Worm (Caenorhabditis elegans) whole organism, L3 larva: ENCODE results near the gene F17H10.2.

ENCODE experiments used
- ZK546.5 ChIP-seq: sonication (generic microtip); optimal IDR thresholded peaks from 2 replicates; lab custom pipeline; 2017; ENCODE audit warnings: missing biosample characterization, missing genetic modification characterization
- ceh-82 ChIP-seq: fragments of 150-350 bp; optimal IDR thresholded peaks from 2 replicates; lab custom pipeline; 2014; ENCODE audit warnings: missing biosample characterization, missing genetic modification characterization
- elt-2 ChIP-seq: sonication (generic microtip); optimal IDR thresholded peaks from 2 replicates; lab custom pipeline; 2016; ENCODE audit warnings: missing genetic modification reagents, mild to moderate bottlenecking, missing genetic modification characterization, missing compliant biosample characterization
- nhr-12 ChIP-seq: fragments of 150-350 bp; optimal IDR thresholded peaks from 2 replicates; lab custom pipeline; 2014; ENCODE audit warnings: missing biosample characterization, missing genetic modification characterization
- nhr-43 ChIP-seq: sonication (generic microtip); optimal IDR thresholded peaks from 2 replicates; lab custom pipeline; 2016; ENCODE audit warnings: mild to moderate bottlenecking, missing genetic modification characterization, missing compliant biosample characterization; ENCODE audit not compliant: poor library complexity, severe bottlenecking

- TF ChIP-seq nhr-43 (tag; lab: Kevin White, UChicago), result no peak
- no peak for TF ChIP-seq nhr-12 (tag; lab: Kevin White, UChicago)
- TF ChIP-seq elt-2 (tag; lab: Kevin White, UChicago), result peak; percentile 80
- TF ChIP-seq ZK546.5 (tag; lab: Kevin White, UChicago), result no peak
- TF ChIP-seq ceh-82 (tag; lab: Kevin White, UChicago), result no peak
Observed at ce11 chrX:13106177-13106761, 7.3 kb upstream of the F17H10.2 start.
